Fruit fly (Drosophila melanogaster) whole organism, prepupa: ENCODE measurements around the gene CG17249.

Source experiments
- Blimp-1 ChIP-seq: fragments of 200-800 bp; sonication (Bioruptor generic); optimal IDR thresholded peaks from 3 replicates; lab custom pipeline; 2017; ENCODE audit warnings: missing biosample characterization, missing genetic modification characterization, mild to moderate bottlenecking, moderate library complexity, missing genetic modification reagents
- CG10631 ChIP-seq: fragments of 200-800 bp; sonication (Bioruptor generic); optimal IDR thresholded peaks from 2 replicates; lab custom pipeline; 2016; ENCODE audit warnings: missing biosample characterization, missing genetic modification characterization
- CG10669 ChIP-seq: fragments of 200-800 bp; sonication (Bioruptor generic); optimal IDR thresholded peaks from 3 replicates; lab custom pipeline; 2018; ENCODE audit warnings: missing biosample characterization, mild to moderate bottlenecking, missing genetic modification characterization, moderate library complexity
- CG11294 ChIP-seq: fragments of 200-800 bp; sonication (Bioruptor generic); IDR thresholded peaks from 2 replicates; pipeline ENCODE4 v1.3.6; 2022; ENCODE audit warnings: missing biosample characterization, missing genetic modification characterization
- CG11762 ChIP-seq: fragments of 200-800 bp; sonication (Bioruptor generic); optimal IDR thresholded peaks from 3 replicates; lab custom pipeline; 2016; ENCODE audit warnings: missing biosample characterization, missing genetic modification characterization; ENCODE audit not compliant: insufficient read depth
- CG11902 ChIP-seq: fragments of 200-800 bp; sonication (Bioruptor generic); optimal IDR thresholded peaks from 3 replicates; lab custom pipeline; 2016; ENCODE audit warnings: missing biosample characterization, missing genetic modification characterization
- CG15336 ChIP-seq: fragments of 200-800 bp; sonication (Bioruptor generic); IDR thresholded peaks from 2 replicates; pipeline ENCODE4 v1.3.6; 2022; ENCODE audit warnings: missing biosample characterization, missing genetic modification characterization
- CG1621 ChIP-seq: fragments of 200-800 bp; sonication (Bioruptor generic); optimal IDR thresholded peaks from 3 replicates; lab custom pipeline; 2018; ENCODE audit warnings: missing biosample characterization, mild to moderate bottlenecking, missing genetic modification characterization
- CG16779 ChIP-seq: fragments of 200-800 bp; sonication (Bioruptor generic); optimal IDR thresholded peaks from 3 replicates; lab custom pipeline; 2017; ENCODE audit warnings: missing biosample characterization, mild to moderate bottlenecking, missing genetic modification characterization
- CG3032 ChIP-seq: fragments of 200-800 bp; optimal IDR thresholded peaks from 2 replicates; lab custom pipeline; 2019; ENCODE audit warnings: missing biosample characterization, mild to moderate bottlenecking, missing genetic modification characterization, moderate library complexity
- CG31627 ChIP-seq: fragments of 200-800 bp; sonication (Bioruptor generic); optimal IDR thresholded peaks from 3 replicates; lab custom pipeline; 2016; ENCODE audit warnings: missing biosample characterization, missing genetic modification characterization
- CG3919 ChIP-seq: fragments of 200-800 bp; sonication (Bioruptor generic); optimal IDR thresholded peaks from 3 replicates; lab custom pipeline; 2016; ENCODE audit warnings: missing biosample characterization, missing genetic modification characterization
- CG4318 ChIP-seq: fragments of 200-800 bp; sonication (Bioruptor generic); optimal IDR thresholded peaks from 3 replicates; lab custom pipeline; 2017; ENCODE audit warnings: missing biosample characterization, mild to moderate bottlenecking, missing genetic modification characterization
- CG6163 ChIP-seq: fragments of 200-800 bp; sonication (Bioruptor generic); IDR thresholded peaks from 3 replicates; pipeline ENCODE4 v1.3.6; 2022; ENCODE audit warnings: missing biosample characterization, missing genetic modification characterization
- CG6808 ChIP-seq: fragments of 200-800 bp; sonication (Bioruptor generic); optimal IDR thresholded peaks from 3 replicates; lab custom pipeline; 2017; ENCODE audit warnings: missing biosample characterization, missing genetic modification characterization, mild to moderate bottlenecking, moderate library complexity, missing genetic modification reagents
- CG6854 ChIP-seq: fragments of 200-800 bp; sonication (Bioruptor generic); optimal IDR thresholded peaks from 2 replicates; lab custom pipeline; 2017; ENCODE audit warnings: missing biosample characterization, mild to moderate bottlenecking, missing genetic modification characterization
- CG8119 ChIP-seq: fragments of 200-800 bp; sonication (Bioruptor generic); IDR thresholded peaks from 3 replicates; pipeline ENCODE4 v1.3.6; 2022; ENCODE audit warnings: missing biosample characterization, missing genetic modification characterization
- CG8319 ChIP-seq: fragments of 200-800 bp; sonication (Bioruptor generic); optimal IDR thresholded peaks from 3 replicates; lab custom pipeline; 2016; ENCODE audit warnings: missing biosample characterization, missing genetic modification characterization
- Eip78C ChIP-seq: fragments of 200-800 bp; sonication (Bioruptor generic); peaks from one replicate; lab custom pipeline; 2016; ENCODE audit warnings: missing biosample characterization, missing genetic modification characterization
- Eip93F ChIP-seq: fragments of 200-800 bp; sonication (Bioruptor generic); optimal IDR thresholded peaks from 2 replicates; lab custom pipeline; 2016; ENCODE audit warnings: missing biosample characterization, mild to moderate bottlenecking, missing genetic modification characterization
- Ets96B ChIP-seq: fragments of 200-800 bp; optimal IDR thresholded peaks from 2 replicates; lab custom pipeline; 2019; ENCODE audit warnings: missing biosample characterization, mild to moderate bottlenecking, missing genetic modification characterization, moderate library complexity
- Gug ChIP-seq: fragments of 200-800 bp; sonication (Bioruptor generic); IDR thresholded peaks from 2 replicates; pipeline ENCODE4 v1.3.6; 2022; ENCODE audit warnings: missing biosample characterization, missing genetic modification characterization
- Hr39 ChIP-seq: fragments of 200-800 bp; sonication (Bioruptor generic); optimal IDR thresholded peaks from 2 replicates; lab custom pipeline; 2016; ENCODE audit warnings: missing biosample characterization, missing genetic modification characterization
- Hr4 ChIP-seq: fragments of 200-800 bp; sonication (Bioruptor generic); optimal IDR thresholded peaks from 3 replicates; lab custom pipeline; 2016; ENCODE audit warnings: missing biosample characterization, missing genetic modification characterization
- Lpt ChIP-seq: fragments of 200-800 bp; sonication (Bioruptor generic); optimal IDR thresholded peaks from 3 replicates; lab custom pipeline; 2016; ENCODE audit warnings: missing biosample characterization, missing genetic modification characterization
- Met ChIP-seq: fragments of 200-800 bp; sonication (Bioruptor generic); optimal IDR thresholded peaks from 3 replicates; lab custom pipeline; 2016; ENCODE audit warnings: missing biosample characterization, missing genetic modification characterization
- OdsH ChIP-seq: fragments of 200-800 bp; sonication (Bioruptor generic); optimal IDR thresholded peaks from 3 replicates; lab custom pipeline; 2016; ENCODE audit warnings: missing biosample characterization, missing genetic modification characterization
- Smox ChIP-seq: fragments of 200-800 bp; sonication (Bioruptor generic); optimal IDR thresholded peaks from 3 replicates; lab custom pipeline; 2016; ENCODE audit warnings: missing biosample characterization, missing genetic modification characterization
- Sox15 ChIP-seq: fragments of 200-800 bp; sonication (Bioruptor generic); optimal IDR thresholded peaks from 3 replicates; lab custom pipeline; 2016; ENCODE audit warnings: missing biosample characterization, missing genetic modification characterization
- achi ChIP-seq: fragments of 200-800 bp; sonication (Bioruptor generic); optimal IDR thresholded peaks from 3 replicates; lab custom pipeline; 2016; ENCODE audit warnings: missing biosample characterization, missing genetic modification characterization
- acj6 ChIP-seq: fragments of 200-800 bp; sonication (Bioruptor generic); optimal IDR thresholded peaks from 3 replicates; lab custom pipeline; 2016; ENCODE audit warnings: missing biosample characterization, missing genetic modification characterization
- dac ChIP-seq: fragments of 200-800 bp; sonication (Bioruptor generic); optimal IDR thresholded peaks from 2 replicates; lab custom pipeline; 2017; ENCODE audit warnings: missing biosample characterization, mild to moderate bottlenecking, missing genetic modification characterization
- dsx ChIP-seq: fragments of 200-800 bp; optimal IDR thresholded peaks from 3 replicates; lab custom pipeline; 2019; ENCODE audit warnings: missing biosample characterization, mild to moderate bottlenecking, missing genetic modification characterization, moderate library complexity; ENCODE audit not compliant: poor library complexity, severe bottlenecking
- eg ChIP-seq: fragments of 200-800 bp; sonication (Bioruptor generic); IDR thresholded peaks from 3 replicates; pipeline ENCODE4 v1.3.6; 2022; ENCODE audit warnings: missing biosample characterization, missing genetic modification characterization
- esn ChIP-seq: fragments of 200-800 bp; sonication (Bioruptor generic); optimal IDR thresholded peaks from 2 replicates; lab custom pipeline; 2016; ENCODE audit warnings: missing biosample characterization, mild to moderate bottlenecking, missing genetic modification characterization, moderate library complexity
- fkh ChIP-seq: fragments of 200-800 bp; sonication (Bioruptor generic); optimal IDR thresholded peaks from 3 replicates; lab custom pipeline; 2017; ENCODE audit warnings: missing biosample characterization, mild to moderate bottlenecking, missing genetic modification characterization, moderate library complexity
- net ChIP-seq: fragments of 200-800 bp; sonication (Bioruptor generic); optimal IDR thresholded peaks from 3 replicates; lab custom pipeline; 2016; ENCODE audit warnings: missing biosample characterization, missing genetic modification characterization
- pdm3 ChIP-seq: fragments of 200-800 bp; sonication (Bioruptor generic); optimal IDR thresholded peaks from 3 replicates; lab custom pipeline; 2016; ENCODE audit warnings: missing biosample characterization, missing genetic modification characterization
- salr ChIP-seq, 2 experiments: fragments of 200-800 bp; sonication (Bioruptor generic); optimal IDR thresholded peaks; 3 replicates each; lab custom pipeline; 2016 to 2018; ENCODE audit warnings: missing biosample characterization in 2 of 2, missing genetic modification characterization in 2 of 2, mild to moderate bottlenecking in 1 of 2
- svp ChIP-seq: fragments of 200-800 bp; sonication (Bioruptor generic); peaks from one replicate; lab custom pipeline; 2016; ENCODE audit warnings: missing biosample characterization, missing genetic modification characterization
- topi ChIP-seq: fragments of 200-800 bp; sonication (Bioruptor generic); optimal IDR thresholded peaks from 3 replicates; lab custom pipeline; 2016; ENCODE audit warnings: missing biosample characterization, missing genetic modification characterization
- vri ChIP-seq: fragments of 200-800 bp; sonication (Bioruptor generic); optimal IDR thresholded peaks from 3 replicates; lab custom pipeline; 2016; ENCODE audit warnings: missing biosample characterization, mild to moderate bottlenecking, missing genetic modification characterization

CG17249 gene

DNA sequence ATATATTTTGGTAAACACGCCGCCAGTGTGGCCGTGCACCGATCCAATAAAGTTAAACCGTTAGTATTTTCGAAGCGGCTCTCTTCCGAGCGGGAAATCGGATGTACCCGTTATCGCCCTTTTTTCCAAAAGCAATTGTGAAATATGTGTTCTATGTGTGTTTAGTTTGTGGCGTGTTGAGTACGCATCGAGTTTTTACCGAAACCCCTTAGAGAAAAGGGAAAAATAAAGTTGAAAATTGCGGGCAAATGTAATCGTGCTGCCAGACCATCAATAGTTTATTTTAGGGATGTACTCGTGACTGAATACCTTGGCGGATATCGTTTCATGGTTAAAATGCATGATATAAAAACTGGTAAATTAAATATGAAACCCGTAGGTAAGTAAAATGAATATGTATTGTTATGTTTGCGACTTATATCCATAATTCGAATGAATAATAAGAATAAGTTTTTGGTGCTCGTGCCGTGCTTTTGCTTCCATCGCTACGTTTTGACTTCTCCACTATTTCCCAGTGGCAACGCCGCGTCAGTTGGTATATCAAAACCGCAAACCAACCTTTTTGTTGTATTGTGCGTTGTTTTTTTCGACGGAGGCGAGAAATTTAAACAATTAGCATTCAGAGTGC, 8.0 kb downstream of the CG17249 start, which contains the start of the genes Mettl2 and Bgb (continued):
- TF ChIP-seq dsx (no peak), CG10669 (GFP tag; lab: Kevin White, UChicago) (no peak), CG1621 (peak; percentile 47), CG3032 (tag; lab: Kevin White, UChicago) (peak; percentile 81), CG6854 (GFP tag; lab: Kevin White, UChicago) (no peak), CG11294 (GFP tag; lab: Robert Waterston, UW) (peak; percentile 54; the same call in 1 of the 2 replicates), Met (GFP tag; lab: Kevin White, UChicago) (no peak), CG11762 (GFP tag; lab: Kevin White, UChicago) (peak; percentile 35), CG8319 (GFP tag; lab: Kevin White, UChicago) (peak; percentile 64), salr (GFP tag; optimal IDR thresholded peaks at IDR 0.05; lab: Kevin White, UChicago) (peak in 1 of 2 experiments; percentile 29), svp (no peak), Hr4 (GFP tag; lab: Kevin White, UChicago) (peak; percentile 81), CG6163 (GFP tag; lab: Robert Waterston, UW) (peak; percentile 83), Smox (GFP tag; lab: Kevin White, UChicago) (peak; percentile 73), CG4318 (GFP tag; lab: Kevin White, UChicago) (no peak), CG3919 (GFP tag; lab: Kevin White, UChicago) (peak; percentile 74), OdsH (GFP tag; lab: Kevin White, UChicago) (no peak), acj6 (GFP tag; lab: Kevin White, UChicago) (peak; percentile 82), CG31627 (GFP tag; lab: Kevin White, UChicago) (peak; percentile 90), net (GFP tag; lab: Kevin White, UChicago) (no peak), vri (no peak), Eip93F (no peak), CG15336 (GFP tag; lab: Robert Waterston, UW) (no peak), CG11902 (GFP tag; lab: Kevin White, UChicago) (peak; percentile 79), Ets96B (peak; percentile 63), CG6808 (GFP tag; lab: Kevin White, UChicago) (no peak), Gug (GFP tag; lab: Robert Waterston, UW) (peak; percentile 68; the same call in 1 of the 2 replicates), achi (GFP tag; lab: Kevin White, UChicago) (peak; percentile 73), Eip78C (GFP tag; lab: Kevin White, UChicago) (no peak), dac (GFP tag; lab: Kevin White, UChicago) (peak; percentile 42), Hr39 (GFP tag; lab: Kevin White, UChicago) (peak; percentile 90), Blimp-1 (GFP tag; lab: Kevin White, UChicago) (no peak)

DNA sequence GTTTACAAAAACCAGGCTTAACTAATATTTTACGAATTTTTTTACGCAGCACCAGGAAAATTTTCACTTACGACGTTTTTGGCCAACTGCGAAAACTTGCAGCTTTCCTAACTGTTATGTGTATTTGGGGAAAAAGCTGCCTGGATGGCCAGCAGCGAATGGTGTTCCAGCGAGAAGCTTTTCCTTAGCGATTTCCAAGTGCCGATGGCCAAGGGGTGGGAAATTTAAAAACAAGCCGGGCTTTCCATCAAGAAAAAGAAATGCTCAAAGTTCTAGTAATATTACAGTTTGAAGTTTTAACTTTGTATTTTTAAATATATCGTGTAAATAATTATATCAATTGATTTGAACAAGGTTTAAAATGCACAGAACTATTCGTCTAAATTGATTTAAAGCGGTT, 9.6 kb downstream of the CG17249 start, which contains the start of gene nSyb:
Gene nSyb (minus strand): TSS at position 101 of the 400 bp plus-strand sequence.
- no peak for TF ChIP-seq pdm3 (GFP tag; lab: Kevin White, UChicago)
- TF ChIP-seq dsx: no peak
- no peak for TF ChIP-seq esn (GFP tag; lab: Kevin White, UChicago)
- no peak for TF ChIP-seq CG8319 (GFP tag; lab: Kevin White, UChicago)

DNA sequence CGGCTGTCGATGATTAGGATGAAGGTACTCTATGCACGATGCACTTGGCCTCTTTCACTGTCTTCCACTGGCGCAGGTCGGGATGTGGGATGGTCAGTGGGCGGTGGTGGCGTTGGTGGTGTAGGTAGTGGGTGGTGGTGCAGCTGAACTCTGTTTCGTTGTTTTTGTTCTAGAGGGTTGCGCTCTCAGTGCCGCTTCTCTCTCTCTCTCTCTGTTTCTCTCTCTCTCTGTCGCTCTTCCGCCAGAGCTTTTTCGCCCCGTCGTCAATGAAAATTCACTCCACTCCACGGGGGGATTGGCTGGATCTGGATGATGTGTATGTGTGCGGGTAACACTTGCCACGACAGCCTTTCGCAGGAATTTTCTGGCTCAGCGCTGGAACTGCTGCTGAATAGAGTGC, 10.4 kb downstream of the CG17249 start:
- TF ChIP-seq pdm3 (GFP tag; lab: Kevin White, UChicago): no peak
- no peak for TF ChIP-seq OdsH (GFP tag; lab: Kevin White, UChicago)
- TF ChIP-seq Eip93F: no peak
- no peak for TF ChIP-seq topi (GFP tag; lab: Kevin White, UChicago)
- no peak for TF ChIP-seq net (GFP tag; lab: Kevin White, UChicago)
- no peak for TF ChIP-seq CG6854 (GFP tag; lab: Kevin White, UChicago)
- TF ChIP-seq fkh: no peak
- no peak for TF ChIP-seq Lpt (GFP tag; lab: Kevin White, UChicago)
- TF ChIP-seq CG8119 (GFP tag; lab: Robert Waterston, UW): no peak
- no peak for TF ChIP-seq CG10631
- no peak for TF ChIP-seq CG10669 (GFP tag; lab: Kevin White, UChicago)
- no peak for TF ChIP-seq CG15336 (GFP tag; lab: Robert Waterston, UW)
- no peak for TF ChIP-seq CG16779 (tag; lab: Kevin White, UChicago)
- no peak for TF ChIP-seq Sox15
- TF ChIP-seq eg: no peak
- no peak for TF ChIP-seq CG6808 (GFP tag; lab: Kevin White, UChicago)
